Worm (Caenorhabditis elegans) whole organism, early embryonic: Measurements from ENCODE around the gene col-147.

Experiments used
- B0310.2 ChIP-seq: sonication (generic microtip); optimal IDR thresholded peaks from 2 replicates; lab custom pipeline; 2016; ENCODE audit warnings: mild to moderate bottlenecking, missing genetic modification characterization, missing compliant biosample characterization
- flt-1 ChIP-seq: fragments of 200-800 bp; sonication (Bioruptor generic); IDR thresholded peaks from 2 replicates; pipeline ENCODE4 v1.3.6; 2022; ENCODE audit warnings: missing genetic modification characterization, missing compliant biosample characterization
- hnd-1 ChIP-seq: sonication (generic microtip); optimal IDR thresholded peaks from 2 replicates; lab custom pipeline; 2016; ENCODE audit warnings: missing genetic modification characterization, missing compliant biosample characterization

ce11 chrV:9619850-9620249 is 13.3 kb downstream of the col-147 start, which contains the start of gene idpc-6:
- no peak for TF ChIP-seq flt-1
- TF ChIP-seq B0310.2 (tag; lab: Kevin White, UChicago): no peak
- TF ChIP-seq hnd-1: no peak
